Worm (Caenorhabditis elegans) whole organism, L1 larva: ENCODE results near the gene K07F5.15.

Experiments
- C16A3.4 ChIP-seq: fragments of 150-350 bp; optimal IDR thresholded peaks from 2 replicates; lab custom pipeline; 2014; ENCODE audit warnings: missing biosample characterization, missing genetic modification characterization
- fkh-10 ChIP-seq: sonication (generic microtip); optimal IDR thresholded peaks from 2 replicates; lab custom pipeline; 2017; ENCODE audit warnings: missing biosample characterization, missing genetic modification reagents, missing genetic modification characterization
- lin-13 ChIP-seq: fragments of 150-350 bp; optimal IDR thresholded peaks from 2 replicates; lab custom pipeline; 2014; ENCODE audit warnings: missing biosample characterization, missing genetic modification reagents, missing genetic modification characterization
- nhr-76 ChIP-seq: sonication (generic microtip); optimal IDR thresholded peaks from 2 replicates; lab custom pipeline; 2017; ENCODE audit warnings: missing biosample characterization, missing genetic modification characterization
- ztf-11 ChIP-seq, 2 experiments: sonication (generic microtip); optimal IDR thresholded peaks; 2 replicates each; lab custom pipeline; 2016 to 2017; ENCODE audit warnings: missing genetic modification characterization in 2 of 2, missing biosample characterization in 1 of 2, missing compliant biosample characterization in 1 of 2

DNA sequence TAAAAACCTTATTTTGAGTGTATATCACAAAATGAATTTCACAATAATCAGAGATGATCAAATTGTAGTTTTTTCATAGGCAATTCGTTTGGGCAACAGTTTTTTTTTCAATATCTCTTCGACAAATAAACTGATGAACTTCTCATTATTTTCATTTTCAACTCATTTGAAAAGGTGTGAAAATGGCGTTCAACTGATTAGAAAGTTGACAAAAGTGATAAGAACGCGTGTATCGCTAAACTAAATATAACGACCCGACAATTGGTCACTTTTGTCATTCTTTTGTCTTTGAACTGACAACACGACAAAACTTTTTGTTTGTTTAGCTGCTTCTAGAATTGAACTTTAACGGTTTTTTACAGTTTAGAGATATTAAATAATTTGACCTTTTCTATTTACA, 9.9 kb upstream of the K07F5.15 start:
- TF ChIP-seq nhr-76 (no peak), ztf-11 (tag; optimal IDR thresholded peaks at IDR 0.05; lab: Kevin White, UChicago) (no peak), fkh-10 (GFP tag; lab: Kevin White, UChicago) (no peak), C16A3.4 (tag; lab: Kevin White, UChicago) (no peak), lin-13 (GFP tag; lab: Kevin White, UChicago) (no peak)
